Worm (Caenorhabditis elegans): ENCODE data around the gene C02D5.4.

DNA sequence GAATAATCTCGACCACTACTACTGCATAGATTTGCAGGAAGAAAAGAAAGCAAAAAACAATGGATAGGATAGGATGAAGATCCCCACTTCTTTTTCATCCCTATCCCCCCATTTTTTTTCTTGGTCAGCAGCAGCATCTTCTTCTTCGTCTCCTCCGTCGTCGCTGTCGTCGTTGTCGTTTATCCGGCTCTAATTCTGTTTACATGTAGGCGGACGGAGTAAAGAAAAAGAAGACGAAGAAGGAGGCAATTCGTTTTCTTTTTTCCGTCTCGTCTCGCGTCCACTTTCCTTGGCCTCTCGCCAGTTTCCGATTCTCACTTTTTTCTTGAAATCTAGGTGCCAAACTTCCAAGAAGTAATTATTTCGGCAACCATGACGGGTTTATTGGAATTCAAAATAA is 40.3 kb upstream of the C02D5.4 start:
- TF ChIP-seq flt-1 (GFP tag; IDR thresholded peaks at IDR 0.05) (no peak), cog-1 (tag; optimal IDR thresholded peaks at IDR 0.05) (no peak), klf-2 (GFP tag; conservative IDR thresholded peaks at IDR 0.05) (no peak), ztf-23 (GFP tag; IDR thresholded peaks at IDR 0.05) (no peak)

Data from whole organism, midembryonic.